Fruit fly (Drosophila melanogaster) whole organism, embryonic: ENCODE data around the gene CG43273.
A peak's percentile ranks its signal among the peaks of the same experiment; 100 is the strongest.

Experiments used
- Asciz ChIP-seq: fragments of 200-800 bp; sonication (Bioruptor generic); optimal IDR thresholded peaks from 2 replicates; lab custom pipeline; 2017; ENCODE audit warnings: missing biosample characterization, mild to moderate bottlenecking, missing genetic modification characterization, missing genetic modification reagents
- CG10431 ChIP-seq: fragments of 200-800 bp; sonication (Bioruptor generic); optimal IDR thresholded peaks from 3 replicates; lab custom pipeline; 2018; ENCODE audit warnings: missing biosample characterization, mild to moderate bottlenecking, missing genetic modification characterization
- CG10543 ChIP-seq: fragments of 200-800 bp; sonication (Bioruptor generic); optimal IDR thresholded peaks from 3 replicates; lab custom pipeline; 2017; ENCODE audit warnings: missing biosample characterization, mild to moderate bottlenecking, missing genetic modification characterization, moderate library complexity
- CG11093 ChIP-seq: fragments of 200-800 bp; sonication (Bioruptor generic); IDR thresholded peaks from 3 replicates; pipeline ENCODE4 v1.3.6; 2022; ENCODE audit warnings: missing biosample characterization, missing genetic modification characterization
- CG11504 ChIP-seq: fragments of 200-800 bp; sonication (Bioruptor generic); optimal IDR thresholded peaks from 3 replicates; lab custom pipeline; 2019; ENCODE audit warnings: missing biosample characterization, mild to moderate bottlenecking, missing genetic modification characterization, moderate library complexity
- CG1233 ChIP-seq: fragments of 200-800 bp; sonication (Bioruptor generic); optimal IDR thresholded peaks from 4 replicates; lab custom pipeline; 2018; ENCODE audit warnings: missing biosample characterization, mild to moderate bottlenecking, missing genetic modification characterization
- CG13775 ChIP-seq: fragments of 200-800 bp; sonication (Bioruptor generic); optimal IDR thresholded peaks from 3 replicates; lab custom pipeline; 2017; ENCODE audit warnings: missing biosample characterization, mild to moderate bottlenecking, missing genetic modification characterization
- CG14860 ChIP-seq: fragments of 200-800 bp; sonication (Bioruptor generic); IDR thresholded peaks from 3 replicates; pipeline ENCODE4 v1.3.6; 2022; ENCODE audit warnings: missing biosample characterization, missing genetic modification characterization; ENCODE audit not compliant: partially characterized antibody
- CG15073 ChIP-seq: fragments of 200-800 bp; sonication (Bioruptor generic); optimal IDR thresholded peaks from 2 replicates; lab custom pipeline; 2016; ENCODE audit warnings: missing biosample characterization, missing genetic modification characterization
- CG15601 ChIP-seq: fragments of 200-800 bp; sonication (Bioruptor generic); optimal IDR thresholded peaks from 3 replicates; lab custom pipeline; 2019; ENCODE audit warnings: missing biosample characterization, mild to moderate bottlenecking, missing genetic modification characterization, moderate library complexity
- CG16863 ChIP-seq: fragments of 200-800 bp; sonication (Bioruptor generic); optimal IDR thresholded peaks from 3 replicates; lab custom pipeline; 2016; ENCODE audit warnings: missing biosample characterization, missing genetic modification characterization
- CG17802 ChIP-seq: fragments of 200-800 bp; sonication (Bioruptor generic); optimal IDR thresholded peaks from 2 replicates; lab custom pipeline; 2018; ENCODE audit warnings: missing biosample characterization, mild to moderate bottlenecking, missing genetic modification characterization, moderate library complexity
- CG32772 ChIP-seq: fragments of 200-800 bp; sonication (Bioruptor generic); IDR thresholded peaks from 2 replicates; pipeline ENCODE4 v1.3.6; 2022; ENCODE audit warnings: missing biosample characterization, missing genetic modification characterization
- CG6813 ChIP-seq: fragments of 200-800 bp; sonication (Bioruptor generic); optimal IDR thresholded peaks from 2 replicates; lab custom pipeline; 2017; ENCODE audit warnings: missing biosample characterization, missing genetic modification characterization, mild to moderate bottlenecking, moderate library complexity, missing genetic modification reagents
- CG7786 ChIP-seq: fragments of 200-800 bp; sonication (Bioruptor generic); optimal IDR thresholded peaks from 2 replicates; lab custom pipeline; 2016; ENCODE audit warnings: missing biosample characterization, missing genetic modification characterization
- CG7963 ChIP-seq: fragments of 200-800 bp; sonication (Bioruptor generic); IDR thresholded peaks from 3 replicates; pipeline ENCODE4 v1.3.6; 2022; ENCODE audit warnings: missing biosample characterization, missing genetic modification characterization; ENCODE audit not compliant: partially characterized antibody
- CG8290 ChIP-seq, 3 experiments: fragments of 200-800 bp; sonication (Bioruptor generic); optimal IDR thresholded peaks; 2 replicates each; lab custom pipeline; 2016 to 2019; ENCODE audit warnings: missing biosample characterization in 3 of 3, missing genetic modification characterization in 3 of 3, mild to moderate bottlenecking in 2 of 3, moderate library complexity in 1 of 3
- CG8924 ChIP-seq: fragments of 200-800 bp; optimal IDR thresholded peaks from 3 replicates; lab custom pipeline; 2019; ENCODE audit warnings: missing biosample characterization, mild to moderate bottlenecking, missing genetic modification characterization, moderate library complexity
- CG9876 ChIP-seq: fragments of 200-800 bp; sonication (Bioruptor generic); optimal IDR thresholded peaks from 2 replicates; lab custom pipeline; 2016; ENCODE audit warnings: missing biosample characterization, missing genetic modification characterization
- Doc2 ChIP-seq: fragments of 200-800 bp; sonication (Bioruptor generic); IDR thresholded peaks from 2 replicates; pipeline ENCODE4 v1.3.6; 2022; ENCODE audit warnings: missing biosample characterization, missing genetic modification characterization
- Dp ChIP-seq: fragments of 200-800 bp; sonication (Bioruptor generic); optimal IDR thresholded peaks from 2 replicates; lab custom pipeline; 2018; ENCODE audit warnings: missing biosample characterization, mild to moderate bottlenecking, missing genetic modification characterization, moderate library complexity
- Dref ChIP-seq: fragments of 200-800 bp; sonication (Bioruptor generic); IDR thresholded peaks from 2 replicates; pipeline ENCODE4 v1.3.6; 2022; ENCODE audit warnings: missing biosample characterization, missing genetic modification characterization
- Ets65A ChIP-seq: fragments of 200-800 bp; sonication (Bioruptor generic); peaks from one replicate; lab custom pipeline; 2016; ENCODE audit warnings: missing biosample characterization, missing genetic modification characterization
- Ets97D ChIP-seq: fragments of 200-800 bp; sonication (Bioruptor generic); optimal IDR thresholded peaks from 3 replicates; lab custom pipeline; 2016; ENCODE audit warnings: missing biosample characterization, missing genetic modification characterization
- H15 ChIP-seq: fragments of 200-800 bp; sonication (Bioruptor generic); IDR thresholded peaks from 3 replicates; pipeline ENCODE4 v1.3.6; 2022; ENCODE audit warnings: missing biosample characterization, missing genetic modification characterization
- H2.0 ChIP-seq: fragments of 200-800 bp; sonication (Bioruptor generic); IDR thresholded peaks from 2 replicates; pipeline ENCODE4 v1.3.6; 2022; ENCODE audit warnings: missing biosample characterization, missing genetic modification characterization
- Hand ChIP-seq: fragments of 200-800 bp; sonication (Bioruptor generic); optimal IDR thresholded peaks from 2 replicates; lab custom pipeline; 2017; ENCODE audit warnings: mild to moderate bottlenecking, missing biosample characterization, missing genetic modification reagents, missing genetic modification characterization
- MESR4 ChIP-seq: fragments of 200-800 bp; sonication (Bioruptor generic); optimal IDR thresholded peaks from 2 replicates; lab custom pipeline; 2018; ENCODE audit warnings: missing biosample characterization, mild to moderate bottlenecking, missing genetic modification characterization, moderate library complexity
- Opbp ChIP-seq: fragments of 200-800 bp; sonication (Bioruptor generic); IDR thresholded peaks from 3 replicates; pipeline ENCODE4 v1.3.6; 2022; ENCODE audit warnings: missing biosample characterization, missing genetic modification characterization; ENCODE audit not compliant: partially characterized antibody
- Six4 ChIP-seq: fragments of 200-800 bp; sonication (Bioruptor generic); optimal IDR thresholded peaks from 2 replicates; lab custom pipeline; 2016; ENCODE audit warnings: missing biosample characterization, missing genetic modification characterization
- Ssrp ChIP-seq: fragments of 200-800 bp; sonication (Bioruptor generic); optimal IDR thresholded peaks from 2 replicates; lab custom pipeline; 2018; ENCODE audit warnings: missing biosample characterization, mild to moderate bottlenecking, missing genetic modification characterization, moderate library complexity
- al ChIP-seq: fragments of 200-800 bp; sonication (Bioruptor generic); IDR thresholded peaks from 2 replicates; pipeline ENCODE4 v1.3.6; 2022; ENCODE audit warnings: missing biosample characterization, missing genetic modification characterization
- ci ChIP-seq: fragments of 200-800 bp; sonication (Bioruptor generic); IDR thresholded peaks from 3 replicates; pipeline ENCODE4 v1.3.6; 2022; ENCODE audit warnings: missing biosample characterization, missing genetic modification characterization
- crol ChIP-seq: fragments of 200-800 bp; sonication (Bioruptor generic); IDR thresholded peaks from 2 replicates; pipeline ENCODE4 v1.3.6; 2022; ENCODE audit warnings: missing biosample characterization, missing genetic modification characterization
- cwo ChIP-seq: fragments of 200-800 bp; sonication (Bioruptor generic); optimal IDR thresholded peaks from 3 replicates; lab custom pipeline; 2017; ENCODE audit warnings: missing biosample characterization, missing genetic modification characterization, mild to moderate bottlenecking, moderate library complexity, missing genetic modification reagents
- dati ChIP-seq: fragments of 200-800 bp; sonication (Bioruptor generic); IDR thresholded peaks from 2 replicates; pipeline ENCODE4 v1.3.6; 2022; ENCODE audit warnings: missing biosample characterization, missing genetic modification characterization
- disco-r ChIP-seq: fragments of 200-800 bp; sonication (Bioruptor generic); optimal IDR thresholded peaks from 2 replicates; lab custom pipeline; 2016; ENCODE audit warnings: missing biosample characterization, missing genetic modification characterization
- gro ChIP-seq: fragments of 200-800 bp; sonication (Bioruptor generic); optimal IDR thresholded peaks from 2 replicates; lab custom pipeline; 2016; ENCODE audit warnings: missing biosample characterization, missing genetic modification characterization
- hkb ChIP-seq, 2 experiments: fragments of 200-800 bp in 1 of 2; fragments of >200 bp in 1 of 2; sonication (Bioruptor generic) in 1 of 2; IDR thresholded peaks in 1 of 2; optimal IDR thresholded peaks in 1 of 2; 2 replicates each; pipeline versions ENCODE4 v1.3.6 to Lab custom; 2017 to 2022; ENCODE audit warnings: missing biosample characterization in 1 of 2, missing genetic modification characterization in 1 of 2
- ind ChIP-seq: fragments of 200-800 bp; sonication (Bioruptor generic); optimal IDR thresholded peaks from 3 replicates; lab custom pipeline; 2016; ENCODE audit warnings: missing biosample characterization, missing genetic modification characterization
- org-1 ChIP-seq: fragments of 200-800 bp; sonication (Bioruptor generic); optimal IDR thresholded peaks from 2 replicates; lab custom pipeline; 2017; ENCODE audit warnings: missing biosample characterization, missing genetic modification characterization
- pfk ChIP-seq: fragments of 200-800 bp; sonication (Bioruptor generic); optimal IDR thresholded peaks from 2 replicates; lab custom pipeline; 2018; ENCODE audit warnings: missing biosample characterization, mild to moderate bottlenecking, missing genetic modification characterization, moderate library complexity
- pum ChIP-seq: fragments of 200-800 bp; sonication (Bioruptor generic); optimal IDR thresholded peaks from 2 replicates; lab custom pipeline; 2016; ENCODE audit warnings: missing biosample characterization, missing genetic modification characterization
- sc ChIP-seq, 3 experiments: fragments of >200 bp in 2 of 3; fragments of 200-800 bp in 1 of 3; sonication (Bioruptor generic) in 1 of 3; optimal IDR thresholded peaks; 2 replicates in 2 of 3; 3 replicates in 1 of 3; lab custom pipeline; 2017; ENCODE audit warnings: mild to moderate bottlenecking in 1 of 3, missing biosample characterization in 1 of 3, missing genetic modification characterization in 1 of 3, missing genetic modification reagents in 1 of 3
- slbo ChIP-seq: fragments of 200-800 bp; sonication (Bioruptor generic); IDR thresholded peaks from 2 replicates; pipeline ENCODE4 v1.3.6; 2022; ENCODE audit warnings: missing biosample characterization, missing genetic modification characterization
- tin ChIP-seq: fragments of 200-800 bp; sonication (Bioruptor generic); optimal IDR thresholded peaks from 3 replicates; lab custom pipeline; 2016; ENCODE audit warnings: missing biosample characterization, missing genetic modification characterization
- tll ChIP-seq, 2 experiments: fragments of 200-800 bp in 1 of 2; fragments of >200 bp in 1 of 2; sonication (Bioruptor generic) in 1 of 2; optimal IDR thresholded peaks; 2 replicates each; lab custom pipeline; 2017 to 2019; ENCODE audit warnings: missing biosample characterization in 2 of 2, missing genetic modification characterization in 2 of 2, mild to moderate bottlenecking in 1 of 2, moderate library complexity in 1 of 2
- z ChIP-seq: fragments of 200-800 bp; sonication (Bioruptor generic); IDR thresholded peaks from 3 replicates; pipeline ENCODE4 v1.3.6; 2022; ENCODE audit warnings: missing biosample characterization, missing genetic modification characterization

CG43273 gene

dm6 chr3R:24870389-24871048, 40.4 kb downstream of the CG43273 start, which contains the start of gene CycB3 (continued):
- no peak for TF ChIP-seq CG15073 (GFP tag; lab: Kevin White, UChicago)
- no peak for TF ChIP-seq CG16863 (GFP tag; lab: Kevin White, UChicago)
- no peak for TF ChIP-seq ind (GFP tag; lab: Kevin White, UChicago)
- TF ChIP-seq gro (GFP tag; lab: Kevin White, UChicago), result no peak
- TF ChIP-seq CG13775 (GFP tag; lab: Kevin White, UChicago), result no peak
- peak; percentile 54 for TF ChIP-seq CG10431 (GFP tag; lab: Kevin White, UChicago)
- no peak for TF ChIP-seq z (GFP tag; lab: Robert Waterston, UW)
- peak; percentile 93 for TF ChIP-seq Ets97D (GFP tag; lab: Kevin White, UChicago)
- no peak for TF ChIP-seq CG14860 (GFP tag; lab: Robert Waterston, UW)
- TF ChIP-seq CG8290 (GFP tag; optimal IDR thresholded peaks at IDR 0.05; lab: Kevin White, UChicago), result no peak
- TF ChIP-seq CG8290 (tag; optimal IDR thresholded peaks at IDR 0.05; lab: Kevin White, UChicago), result no peak
- TF ChIP-seq MESR4, result peak; percentile 64
- TF ChIP-seq al (GFP tag; lab: Robert Waterston, UW), result no peak
- peak; percentile 67; the same call in 1 of the 3 replicates for TF ChIP-seq ci (GFP tag; lab: Robert Waterston, UW)
- TF ChIP-seq H15 (GFP tag; lab: Robert Waterston, UW), result no peak
- TF ChIP-seq Opbp (GFP tag; lab: Robert Waterston, UW), result peak; percentile 56; the same call in 2 of the 3 replicates
- no peak for TF ChIP-seq slbo (GFP tag; lab: Robert Waterston, UW)
- TF ChIP-seq Ssrp (tag; lab: Kevin White, UChicago), result no peak
- no peak for TF ChIP-seq CG11504 (tag; lab: Kevin White, UChicago)
- TF ChIP-seq Six4 (GFP tag; lab: Kevin White, UChicago), result no peak
- TF ChIP-seq CG17802 (tag; lab: Kevin White, UChicago), result no peak
- TF ChIP-seq hkb (optimal IDR thresholded peaks at IDR 0.05; lab: Kevin White, UChicago), result no peak
- TF ChIP-seq hkb (GFP tag; IDR thresholded peaks at IDR 0.05; lab: Robert Waterston, UW), result 0 out of 2 replicates have a peak, but pooled peaks have one; percentile 9
- no peak for TF ChIP-seq CG10543 (GFP tag; lab: Kevin White, UChicago)
- TF ChIP-seq Asciz, result no peak
- TF ChIP-seq tin (GFP tag; lab: Kevin White, UChicago), result peak; percentile 20
- TF ChIP-seq Ets65A, result peak; percentile 9
- TF ChIP-seq CG32772 (GFP tag; lab: Robert Waterston, UW), result no peak
- no peak for TF ChIP-seq CG9876 (GFP tag; lab: Kevin White, UChicago)
- no peak for TF ChIP-seq CG11093 (GFP tag; lab: Robert Waterston, UW)
- no peak for TF ChIP-seq disco-r (GFP tag; lab: Kevin White, UChicago)
- peak; percentile 11 for TF ChIP-seq CG1233
- TF ChIP-seq crol (GFP tag; lab: Robert Waterston, UW), result no peak
- no peak for TF ChIP-seq org-1 (GFP tag; lab: Kevin White, UChicago)
- TF ChIP-seq CG8924 (tag; lab: Kevin White, UChicago), result no peak
- TF ChIP-seq tll (GFP tag; optimal IDR thresholded peaks at IDR 0.05; lab: Kevin White, UChicago), result peak in 1 of 2 experiments; percentile 33
- TF ChIP-seq Doc2, result no peak
- no peak for TF ChIP-seq dati (GFP tag; lab: Robert Waterston, UW)
- peak; percentile 38 for TF ChIP-seq pfk (GFP tag; lab: Kevin White, UChicago)
- TF ChIP-seq CG6813, result peak; percentile 39
- no peak for TF ChIP-seq sc (optimal IDR thresholded peaks at IDR 0.05; lab: Kevin White, UChicago)
- TF ChIP-seq sc (GFP tag; optimal IDR thresholded peaks at IDR 0.05; lab: Kevin White, UChicago), result no peak
- TF ChIP-seq Hand (GFP tag; lab: Kevin White, UChicago), result no peak
- TF ChIP-seq CG7786 (GFP tag; lab: Kevin White, UChicago), result no peak
- TF ChIP-seq pum (GFP tag; lab: Kevin White, UChicago), result no peak
- peak; percentile 99 for TF ChIP-seq Dp (GFP tag; lab: Kevin White, UChicago)
- TF ChIP-seq H2.0 (GFP tag; lab: Robert Waterston, UW), result no peak
- TF ChIP-seq CG15601 (tag; lab: Kevin White, UChicago), result peak; percentile 4
- no peak for TF ChIP-seq CG7963
- no peak for TF ChIP-seq cwo (GFP tag; lab: Kevin White, UChicago)
- TF ChIP-seq Dref (GFP tag; lab: Robert Waterston, UW), result peak; percentile 74
